Worm (Caenorhabditis elegans): Measurements from ENCODE around the gene Y56A3A.41.

The Y56A3A.41 gene

ce11 chrIII:11847658-11848202, 45.1 kb downstream of the Y56A3A.41 start, which contains the start of gene mif-1:
Gene mif-1, plus strand, starts transcription at chrIII:11848152.
- TF ChIP-seq mep-1 (tag; optimal IDR thresholded peaks at IDR 0.05) (peak; percentile 44), F16B12.6 (tag; optimal IDR thresholded peaks at IDR 0.05) (peak; percentile 88), hlh-17 (GFP tag; optimal IDR thresholded peaks at IDR 0.05; ENCODE audit: borderline replicate concordance) (no peak), fos-1 (tag; optimal IDR thresholded peaks at IDR 0.05) (no peak), snu-23 (GFP tag; optimal IDR thresholded peaks at IDR 0.05) (peak; percentile 50), mdl-1 (tag; optimal IDR thresholded peaks at IDR 0.05) (peak in 1 of 2 experiments; percentile 33), ama-1 (optimal IDR thresholded peaks at IDR 0.05) (no peak), fkh-8 (tag; optimal IDR thresholded peaks at IDR 0.05) (peak; percentile 21), blmp-1 (tag; optimal IDR thresholded peaks at IDR 0.05) (peak; percentile 1), lsy-2 (tag; optimal IDR thresholded peaks at IDR 0.05) (peak; percentile 93 to 99), efl-1 (optimal IDR thresholded peaks at IDR 0.05) (peak; percentile 40 to 56), efl-1 (GFP tag; optimal IDR thresholded peaks at IDR 0.05 in 1 of 2) (peak; percentile 57 to 86), unc-130 (tag; optimal IDR thresholded peaks at IDR 0.05) (peak; percentile 39), jun-1 (tag; optimal IDR thresholded peaks at IDR 0.05) (no peak), aly-2 (tag; optimal IDR thresholded peaks at IDR 0.05) (no peak), ztf-11 (tag; optimal IDR thresholded peaks at IDR 0.05) (no peak), nhr-85 (tag) (no peak), skn-1 (tag; optimal IDR thresholded peaks at IDR 0.05) (peak; percentile 69), ceh-63 (GFP tag; optimal IDR thresholded peaks at IDR 0.05) (no peak), ets-5 (GFP tag; IDR thresholded peaks at IDR 0.05) (no peak), pag-3 (tag; optimal IDR thresholded peaks at IDR 0.05; ENCODE audit: borderline replicate concordance, insufficient read depth) (peak; percentile 20), elt-3 (tag; optimal IDR thresholded peaks at IDR 0.05) (peak in 1 of 6 experiments; percentile 67), elt-2 (tag; optimal IDR thresholded peaks at IDR 0.05) (no peak), lin-15B (tag; optimal IDR thresholded peaks at IDR 0.05) (peak; percentile 7), zip-4 (GFP tag; optimal IDR thresholded peaks at IDR 0.05) (no peak), nhr-71 (tag; optimal IDR thresholded peaks at IDR 0.05) (no peak), lin-35 (GFP tag; optimal IDR thresholded peaks at IDR 0.05) (peak; percentile 61 to 75), dpl-1 (GFP tag; optimal IDR thresholded peaks at IDR 0.05) (peak; percentile 33 to 59 (median 40)), isw-1 (GFP tag; IDR thresholded peaks at IDR 0.05) (no peak), sup-37 (GFP tag; optimal IDR thresholded peaks at IDR 0.05) (no peak), C16A3.4 (tag; optimal IDR thresholded peaks at IDR 0.05) (peak; percentile 40), sox-4 (tag; optimal IDR thresholded peaks at IDR 0.05) (no peak), xbp-1 (tag; optimal IDR thresholded peaks at IDR 0.05) (peak; percentile 10), ceh-82 (tag; optimal IDR thresholded peaks at IDR 0.05) (peak in 1 of 3 experiments; percentile 46)

ce11 chrIII:11847014-11847413, 45.8 kb downstream of the Y56A3A.41 start:
- peak in 1 of 2 experiments; percentile 30 for TF ChIP-seq lsy-2 (tag; optimal IDR thresholded peaks at IDR 0.05)
- TF ChIP-seq ama-1 (optimal IDR thresholded peaks at IDR 0.05), result no peak

ce11 chrIII:11846365-11846764, 46.5 kb downstream of the Y56A3A.41 start, which contains the start of gene ntl-3:
Gene ntl-3, minus strand, starts transcription at chrIII:11846465.
- TF ChIP-seq snpc-4 (tag; optimal IDR thresholded peaks at IDR 0.05) (no peak), irx-1 (tag; optimal IDR thresholded peaks at IDR 0.05) (no peak)

ce11 chrIII:11843007-11843406, 49.8 kb downstream of the Y56A3A.41 start:
- TF ChIP-seq ceh-63 (GFP tag; optimal IDR thresholded peaks at IDR 0.05) (no peak), elt-2 (tag; optimal IDR thresholded peaks at IDR 0.05) (no peak), ets-5 (GFP tag; IDR thresholded peaks at IDR 0.05) (no peak), nhr-47 (tag; optimal IDR thresholded peaks at IDR 0.05) (no peak), unc-86 (tag; optimal IDR thresholded peaks at IDR 0.05) (no peak), fos-1 (tag; optimal IDR thresholded peaks at IDR 0.05) (no peak), nhr-77 (tag; optimal IDR thresholded peaks at IDR 0.05) (no peak), nhr-90 (tag; optimal IDR thresholded peaks at IDR 0.05; ENCODE audit: poor library complexity) (no peak), skn-1 (tag; optimal IDR thresholded peaks at IDR 0.05) (no peak), tlp-1 (tag; optimal IDR thresholded peaks at IDR 0.05) (no peak), ceh-82 (tag; optimal IDR thresholded peaks at IDR 0.05) (no peak)
